Worm (Caenorhabditis elegans): ENCODE data around the gene F54F7.8.

F54F7.8 gene

ce11 chrX:11854903-11855302 lies at the start of gene F54F7.8:
F54F7.8 (minus strand) TSS chrX:11855003.
- TF ChIP-seq ztf-23 (GFP tag; IDR thresholded peaks at IDR 0.05) (no peak), ref-1 (GFP tag; conservative IDR thresholded peaks at IDR 0.05) (no peak), tab-1 (GFP tag; IDR thresholded peaks at IDR 0.05) (no peak), ztf-29 (GFP tag; IDR thresholded peaks at IDR 0.05) (no peak), T22C8.4 (GFP tag; IDR thresholded peaks at IDR 0.05) (no peak), med-1 (GFP tag; optimal IDR thresholded peaks at IDR 0.05; ENCODE audit: insufficient read depth) (no peak), flt-1 (GFP tag; IDR thresholded peaks at IDR 0.05) (no peak), cog-1 (tag; optimal IDR thresholded peaks at IDR 0.05) (no peak), klf-2 (GFP tag; conservative IDR thresholded peaks at IDR 0.05) (no peak)

ce11 chrX:11902661-11903060 lies 47.9 kb upstream of the F54F7.8 start, which contains the start of gene Y62H9A.10:
Y62H9A.10 (minus strand) TSS chrX:11902761.
- TF ChIP-seq cog-1 (tag; optimal IDR thresholded peaks at IDR 0.05) (no peak), flt-1 (GFP tag; IDR thresholded peaks at IDR 0.05) (no peak), ztf-29 (GFP tag; IDR thresholded peaks at IDR 0.05) (no peak), med-1 (GFP tag; optimal IDR thresholded peaks at IDR 0.05; ENCODE audit: insufficient read depth) (no peak), klf-2 (GFP tag; conservative IDR thresholded peaks at IDR 0.05) (no peak), T22C8.4 (GFP tag; IDR thresholded peaks at IDR 0.05) (no peak), ref-1 (GFP tag; conservative IDR thresholded peaks at IDR 0.05) (no peak)

ce11 chrX:11899031-11899430 lies 44.2 kb upstream of the F54F7.8 start:
- TF ChIP-seq ztf-23 (GFP tag; IDR thresholded peaks at IDR 0.05), result no peak
- TF ChIP-seq T22C8.4 (GFP tag; IDR thresholded peaks at IDR 0.05), result no peak; the same call in none of the 2 replicates
- no peak for TF ChIP-seq ref-1 (GFP tag; conservative IDR thresholded peaks at IDR 0.05)
- no peak for TF ChIP-seq flt-1 (GFP tag; IDR thresholded peaks at IDR 0.05)
- no peak for TF ChIP-seq med-1 (GFP tag; optimal IDR thresholded peaks at IDR 0.05; ENCODE audit: insufficient read depth)
- no peak for TF ChIP-seq tab-1 (GFP tag; IDR thresholded peaks at IDR 0.05)
- no peak for TF ChIP-seq ztf-29 (GFP tag; IDR thresholded peaks at IDR 0.05)
- TF ChIP-seq klf-2 (GFP tag; conservative IDR thresholded peaks at IDR 0.05), result no peak
- no peak for TF ChIP-seq cog-1 (tag; optimal IDR thresholded peaks at IDR 0.05)

- TF ChIP-seq flt-1 (GFP tag; IDR thresholded peaks at IDR 0.05), result no peak
- no peak for TF ChIP-seq ref-1 (GFP tag; conservative IDR thresholded peaks at IDR 0.05)
- TF ChIP-seq T22C8.4 (GFP tag; IDR thresholded peaks at IDR 0.05), result no peak
- TF ChIP-seq cog-1 (tag; optimal IDR thresholded peaks at IDR 0.05), result no peak
- TF ChIP-seq tab-1 (GFP tag; IDR thresholded peaks at IDR 0.05), result no peak
These were observed 43.2 kb upstream of the F54F7.8 start, which contains the start of gene Y62H9A.9 for ce11 chrX:11898040-11898439. Y62H9A.9 (minus strand) TSS chrX:11898140.

ce11 chrX:11896708-11897107 lies 41.9 kb upstream of the F54F7.8 start:
- TF ChIP-seq klf-2 (GFP tag; conservative IDR thresholded peaks at IDR 0.05) (no peak), T22C8.4 (GFP tag; IDR thresholded peaks at IDR 0.05) (no peak), tab-1 (GFP tag; IDR thresholded peaks at IDR 0.05) (no peak), ztf-23 (GFP tag; IDR thresholded peaks at IDR 0.05) (no peak), ztf-29 (GFP tag; IDR thresholded peaks at IDR 0.05) (no peak)

- no peak for TF ChIP-seq tab-1 (GFP tag; IDR thresholded peaks at IDR 0.05)
- TF ChIP-seq klf-2 (GFP tag; conservative IDR thresholded peaks at IDR 0.05), result no peak
- TF ChIP-seq ztf-29 (GFP tag; IDR thresholded peaks at IDR 0.05), result no peak
- no peak for TF ChIP-seq flt-1 (GFP tag; IDR thresholded peaks at IDR 0.05)
- no peak for TF ChIP-seq med-1 (GFP tag; optimal IDR thresholded peaks at IDR 0.05; ENCODE audit: insufficient read depth)
- no peak for TF ChIP-seq T22C8.4 (GFP tag; IDR thresholded peaks at IDR 0.05)
- TF ChIP-seq ztf-23 (GFP tag; IDR thresholded peaks at IDR 0.05), result no peak
- TF ChIP-seq ref-1 (GFP tag; conservative IDR thresholded peaks at IDR 0.05), result no peak
- TF ChIP-seq cog-1 (tag; optimal IDR thresholded peaks at IDR 0.05), result no peak
These were observed 37.5 kb upstream of the F54F7.8 start, which contains the start of gene Y62H9A.8 for ce11 chrX:11892328-11892727. Y62H9A.8 (minus strand) TSS chrX:11892428.

ce11 chrX:11885577-11885976 lies 30.8 kb upstream of the F54F7.8 start, which contains the start of gene Y62H9A.7:
Y62H9A.7 (minus strand) TSS chrX:11885677.
- no peak for TF ChIP-seq ref-1 (GFP tag; conservative IDR thresholded peaks at IDR 0.05)
- TF ChIP-seq cog-1 (tag; optimal IDR thresholded peaks at IDR 0.05), result no peak
- TF ChIP-seq ztf-23 (GFP tag; IDR thresholded peaks at IDR 0.05), result no peak
- no peak for TF ChIP-seq klf-2 (GFP tag; conservative IDR thresholded peaks at IDR 0.05)
- no peak for TF ChIP-seq T22C8.4 (GFP tag; IDR thresholded peaks at IDR 0.05)
- TF ChIP-seq tab-1 (GFP tag; IDR thresholded peaks at IDR 0.05), result no peak
- no peak for TF ChIP-seq med-1 (GFP tag; optimal IDR thresholded peaks at IDR 0.05; ENCODE audit: insufficient read depth)
- no peak for TF ChIP-seq ztf-29 (GFP tag; IDR thresholded peaks at IDR 0.05)
- no peak for TF ChIP-seq flt-1 (GFP tag; IDR thresholded peaks at IDR 0.05)

- TF ChIP-seq flt-1 (GFP tag; IDR thresholded peaks at IDR 0.05), result no peak
- TF ChIP-seq cog-1 (tag; optimal IDR thresholded peaks at IDR 0.05), result no peak
- no peak for TF ChIP-seq klf-2 (GFP tag; conservative IDR thresholded peaks at IDR 0.05)
- TF ChIP-seq med-1 (GFP tag; optimal IDR thresholded peaks at IDR 0.05; ENCODE audit: insufficient read depth), result no peak
- no peak for TF ChIP-seq ztf-23 (GFP tag; IDR thresholded peaks at IDR 0.05)
- no peak for TF ChIP-seq ref-1 (GFP tag; conservative IDR thresholded peaks at IDR 0.05)
- no peak for TF ChIP-seq T22C8.4 (GFP tag; IDR thresholded peaks at IDR 0.05)
- TF ChIP-seq ztf-29 (GFP tag; IDR thresholded peaks at IDR 0.05), result no peak
- no peak for TF ChIP-seq tab-1 (GFP tag; IDR thresholded peaks at IDR 0.05)
These were observed 28.0 kb upstream of the F54F7.8 start, which contains the start of the genes Y62H9A.5 and ule-5 for ce11 chrX:11882800-11883199. Y62H9A.5 (minus strand) TSS chrX:11882900. ule-5 (plus strand) TSS chrX:11883127.

- TF ChIP-seq ref-1 (GFP tag; conservative IDR thresholded peaks at IDR 0.05) (no peak), med-1 (GFP tag; optimal IDR thresholded peaks at IDR 0.05; ENCODE audit: insufficient read depth) (no peak), tab-1 (GFP tag; IDR thresholded peaks at IDR 0.05) (no peak), ztf-23 (GFP tag; IDR thresholded peaks at IDR 0.05) (no peak), T22C8.4 (GFP tag; IDR thresholded peaks at IDR 0.05) (no peak), klf-2 (GFP tag; conservative IDR thresholded peaks at IDR 0.05) (no peak), ztf-29 (GFP tag; IDR thresholded peaks at IDR 0.05) (no peak), cog-1 (tag; optimal IDR thresholded peaks at IDR 0.05) (no peak), flt-1 (GFP tag; IDR thresholded peaks at IDR 0.05) (no peak)
These were observed 25.1 kb upstream of the F54F7.8 start, which contains the start of the genes Y62H9A.3 and Y62H9A.4 for ce11 chrX:11879871-11880270. Y62H9A.3 (minus strand) TSS chrX:11879971. Y62H9A.4 (plus strand) TSS chrX:11880126.

ce11 chrX:11878109-11878508 lies 23.3 kb upstream of the F54F7.8 start, which contains the start of gene Y62H9A.2:
Y62H9A.2 (minus strand) TSS chrX:11878209.
- TF ChIP-seq ref-1 (GFP tag; conservative IDR thresholded peaks at IDR 0.05) (no peak), ztf-29 (GFP tag; IDR thresholded peaks at IDR 0.05) (no peak), klf-2 (GFP tag; conservative IDR thresholded peaks at IDR 0.05) (no peak), ztf-23 (GFP tag; IDR thresholded peaks at IDR 0.05) (no peak), tab-1 (GFP tag; IDR thresholded peaks at IDR 0.05) (no peak), cog-1 (tag; optimal IDR thresholded peaks at IDR 0.05) (no peak), med-1 (GFP tag; optimal IDR thresholded peaks at IDR 0.05; ENCODE audit: insufficient read depth) (no peak)

All from whole organism, midembryonic.